Fruit fly (Drosophila melanogaster) Kc167 (cell line): ENCODE measurements around the gene CG43085.

Source experiments
- Myc ChIP-seq: fragments of >200 bp; optimal IDR thresholded peaks from 2 replicates; lab custom pipeline; 2017; ENCODE audit warnings: missing external identifiers
- Sin3A ChIP-seq: fragments of >200 bp; optimal IDR thresholded peaks from 2 replicates; lab custom pipeline; 2018; ENCODE audit warnings: missing external identifiers
- h ChIP-seq: fragments of >200 bp; optimal IDR thresholded peaks from 3 replicates; lab custom pipeline; 2018; ENCODE audit warnings: missing external identifiers
- insv ChIP-seq: fragments of >200 bp; optimal IDR thresholded peaks from 3 replicates; lab custom pipeline; 2018; ENCODE audit warnings: missing external identifiers
- psq ChIP-seq: fragments of >200 bp; optimal IDR thresholded peaks from 2 replicates; lab custom pipeline; 2017; ENCODE audit warnings: missing external identifiers
- ttk ChIP-seq: sonication (Bioruptor generic); optimal IDR thresholded peaks from 2 replicates; lab custom pipeline; 2017; ENCODE audit warnings: missing external identifiers

CG43085 gene

dm6 chr3L:17604891-17605290, 41.6 kb downstream of the CG43085 start:
- TF ChIP-seq h (lab: Kevin White, UChicago), result no peak
- no peak for TF ChIP-seq insv (lab: Kevin White, UChicago)
- no peak for TF ChIP-seq ttk (lab: Kevin White, UChicago)
- no peak for TF ChIP-seq psq (lab: Kevin White, UChicago)
- no peak for TF ChIP-seq Sin3A (lab: Kevin White, UChicago)
- no peak for TF ChIP-seq Myc (lab: Kevin White, UChicago)

- TF ChIP-seq insv (lab: Kevin White, UChicago) (no peak), psq (lab: Kevin White, UChicago) (no peak), Sin3A (lab: Kevin White, UChicago) (no peak), h (lab: Kevin White, UChicago) (no peak), Myc (lab: Kevin White, UChicago) (no peak), ttk (lab: Kevin White, UChicago) (no peak)
Observed at dm6 chr3L:17603528-17604414, 42.8 kb downstream of the CG43085 start.

dm6 chr3L:17596897-17597296, 49.6 kb downstream of the CG43085 start:
- no peak for TF ChIP-seq psq (lab: Kevin White, UChicago)
- TF ChIP-seq insv (lab: Kevin White, UChicago), result no peak
- no peak for TF ChIP-seq ttk (lab: Kevin White, UChicago)
- no peak for TF ChIP-seq Myc (lab: Kevin White, UChicago)
- no peak for TF ChIP-seq Sin3A (lab: Kevin White, UChicago)
- no peak for TF ChIP-seq h (lab: Kevin White, UChicago)

- TF ChIP-seq ttk (lab: Kevin White, UChicago) (no peak), insv (lab: Kevin White, UChicago) (no peak), h (lab: Kevin White, UChicago) (no peak)
Observed at dm6 chr3L:17595810-17596561, 50.6 kb downstream of the CG43085 start.
